Worm (Caenorhabditis elegans) whole organism, late embryonic: ENCODE results near the gene C02B8.3.
A peak's percentile ranks its signal among the peaks of the same experiment; 100 is the strongest.
"Not testable (repeated sequence)": the region's sequence is repeated elsewhere in the genome, so short reads cannot be mapped to it uniquely, and the experiment has no call there.

Source experiments
- C08G9.2 ChIP-seq: sonication (generic microtip); optimal IDR thresholded peaks from 2 replicates; lab custom pipeline; 2016; ENCODE audit warnings: mild to moderate bottlenecking, missing genetic modification characterization, moderate library complexity, missing compliant biosample characterization
- K02D7.2 ChIP-seq: sonication (generic microtip); optimal IDR thresholded peaks from 2 replicates; lab custom pipeline; 2017; ENCODE audit warnings: mild to moderate bottlenecking, missing genetic modification characterization, missing compliant biosample characterization
- K09A11.1 ChIP-seq: sonication (generic microtip); optimal IDR thresholded peaks from 2 replicates; lab custom pipeline; 2017; ENCODE audit warnings: antibody characterized with exemption, mild to moderate bottlenecking, missing genetic modification characterization, missing compliant biosample characterization; ENCODE audit not compliant: insufficient read depth
- T23F11.4 ChIP-seq: fragments of 200-800 bp; sonication (Bioruptor generic); optimal IDR thresholded peaks from 2 replicates; lab custom pipeline; 2018; ENCODE audit warnings: mild to moderate bottlenecking, missing genetic modification characterization, missing compliant biosample characterization
- ahr-1 ChIP-seq: sonication (generic microtip); optimal IDR thresholded peaks from 2 replicates; lab custom pipeline; 2016; ENCODE audit warnings: missing genetic modification characterization, missing compliant biosample characterization
- ceh-14 ChIP-seq: sonication (generic microtip); optimal IDR thresholded peaks from 2 replicates; lab custom pipeline; 2016; ENCODE audit warnings: missing genotype, missing genetic modification characterization, missing compliant biosample characterization
- ceh-18 ChIP-seq: sonication (generic microtip); optimal IDR thresholded peaks from 2 replicates; lab custom pipeline; 2016; ENCODE audit warnings: missing genetic modification characterization, missing compliant biosample characterization
- ceh-19 ChIP-seq: fragments of 200-800 bp; sonication (Bioruptor generic); optimal IDR thresholded peaks from 2 replicates; lab custom pipeline; 2018; ENCODE audit warnings: mild to moderate bottlenecking, missing genetic modification characterization, missing compliant biosample characterization
- ceh-22 ChIP-seq: sonication (generic microtip); optimal IDR thresholded peaks from 2 replicates; lab custom pipeline; 2017; ENCODE audit warnings: missing biosample characterization, missing genetic modification characterization
- ceh-24 ChIP-seq: sonication (generic microtip); optimal IDR thresholded peaks from 2 replicates; lab custom pipeline; 2016; ENCODE audit warnings: mild to moderate bottlenecking, missing genetic modification characterization, missing compliant biosample characterization
- ceh-31 ChIP-seq: sonication (generic microtip); optimal IDR thresholded peaks from 2 replicates; lab custom pipeline; 2016; ENCODE audit warnings: missing genetic modification characterization, missing compliant biosample characterization
- ceh-34 ChIP-seq: sonication (generic microtip); optimal IDR thresholded peaks from 2 replicates; lab custom pipeline; 2016; ENCODE audit warnings: mild to moderate bottlenecking, missing genetic modification characterization, missing compliant biosample characterization
- ceh-45 ChIP-seq: fragments of 200-800 bp; sonication (Bioruptor generic); IDR thresholded peaks from 2 replicates; pipeline ENCODE4 v1.3.6; 2022; ENCODE audit warnings: missing genetic modification reagents, missing genetic modification characterization, missing compliant biosample characterization
- ceh-6 ChIP-seq: fragments of 200-800 bp; sonication (Bioruptor generic); optimal IDR thresholded peaks from 2 replicates; lab custom pipeline; 2018; ENCODE audit warnings: mild to moderate bottlenecking, missing genetic modification characterization, missing compliant biosample characterization
- ceh-9 ChIP-seq: sonication (generic microtip); optimal IDR thresholded peaks from 2 replicates; lab custom pipeline; 2016; ENCODE audit warnings: mild to moderate bottlenecking, missing genetic modification characterization, inconsistent platforms, missing compliant biosample characterization
- che-1 ChIP-seq: sonication (generic microtip); optimal IDR thresholded peaks from 2 replicates; lab custom pipeline; 2016; ENCODE audit warnings: mild to moderate bottlenecking, missing genetic modification characterization, missing compliant biosample characterization
- dve-1 ChIP-seq: sonication (generic microtip); optimal IDR thresholded peaks from 2 replicates; lab custom pipeline; 2017; ENCODE audit warnings: antibody characterized with exemption, mild to moderate bottlenecking, missing genetic modification characterization, missing compliant biosample characterization
- elt-2 ChIP-seq: sonication (generic microtip); optimal IDR thresholded peaks from 2 replicates; lab custom pipeline; 2016; ENCODE audit warnings: missing genetic modification reagents, missing genetic modification characterization, missing compliant biosample characterization
- ets-4 ChIP-seq: sonication (generic microtip); optimal IDR thresholded peaks from 2 replicates; lab custom pipeline; 2016; ENCODE audit warnings: missing genetic modification characterization, missing compliant biosample characterization
- fax-1 ChIP-seq: sonication (generic microtip); optimal IDR thresholded peaks from 2 replicates; lab custom pipeline; 2016; ENCODE audit warnings: missing genotype, missing genetic modification characterization, missing compliant biosample characterization
- fkh-6 ChIP-seq: sonication (generic microtip); optimal IDR thresholded peaks from 2 replicates; lab custom pipeline; 2016; ENCODE audit warnings: missing genetic modification characterization, missing compliant biosample characterization
- hlh-15 ChIP-seq: sonication (generic microtip); optimal IDR thresholded peaks from 2 replicates; lab custom pipeline; 2016; ENCODE audit warnings: missing genetic modification characterization, missing compliant biosample characterization
- hlh-30 ChIP-seq: sonication (generic microtip); optimal IDR thresholded peaks from 2 replicates; lab custom pipeline; 2017; ENCODE audit warnings: antibody characterized with exemption, missing genetic modification characterization, missing compliant biosample characterization; ENCODE audit not compliant: insufficient read depth
- hlh-6 ChIP-seq: sonication (generic microtip); optimal IDR thresholded peaks from 2 replicates; lab custom pipeline; 2016; ENCODE audit warnings: missing genotype, missing genetic modification characterization, missing compliant biosample characterization
- lim-6 ChIP-seq: sonication (generic microtip); optimal IDR thresholded peaks from 2 replicates; lab custom pipeline; 2016; ENCODE audit warnings: missing genetic modification characterization, missing compliant biosample characterization
- madf-2 ChIP-seq: sonication (generic microtip); optimal IDR thresholded peaks from 2 replicates; lab custom pipeline; 2017; ENCODE audit warnings: missing genetic modification characterization, missing compliant biosample characterization
- mec-3 ChIP-seq: sonication (generic microtip); optimal IDR thresholded peaks from 2 replicates; lab custom pipeline; 2016; ENCODE audit warnings: borderline replicate concordance, missing genetic modification characterization, missing compliant biosample characterization
- nfya-1 ChIP-seq: sonication (generic microtip); optimal IDR thresholded peaks from 2 replicates; lab custom pipeline; 2017; ENCODE audit warnings: missing genetic modification characterization, mild to moderate bottlenecking, missing compliant biosample characterization, antibody characterized with exemption, moderate library complexity
- nhr-11 ChIP-seq: fragments of 150-350 bp; optimal IDR thresholded peaks from 2 replicates; lab custom pipeline; 2014; ENCODE audit warnings: missing biosample characterization, missing genetic modification characterization
- nhr-232 ChIP-seq: sonication (generic microtip); optimal IDR thresholded peaks from 2 replicates; lab custom pipeline; 2016; ENCODE audit warnings: missing genetic modification characterization, missing compliant biosample characterization
- npax-4 ChIP-seq: sonication (generic microtip); optimal IDR thresholded peaks from 2 replicates; lab custom pipeline; 2016; ENCODE audit warnings: missing genetic modification characterization, missing compliant biosample characterization
- odd-2 ChIP-seq: sonication (generic microtip); optimal IDR thresholded peaks from 2 replicates; lab custom pipeline; 2017; ENCODE audit warnings: antibody characterized with exemption, mild to moderate bottlenecking, missing genetic modification characterization, missing compliant biosample characterization
- pag-3 ChIP-seq: sonication (generic microtip); optimal IDR thresholded peaks from 2 replicates; lab custom pipeline; 2016; ENCODE audit warnings: missing compliant biosample characterization, missing genetic modification characterization, borderline replicate concordance
- pat-9 ChIP-seq: fragments of 200-800 bp; sonication (Bioruptor generic); optimal IDR thresholded peaks from 2 replicates; lab custom pipeline; 2018; ENCODE audit warnings: mild to moderate bottlenecking, missing genetic modification characterization, moderate library complexity, missing compliant biosample characterization
- pax-1 ChIP-seq: fragments of 150-350 bp; optimal IDR thresholded peaks from 2 replicates; lab custom pipeline; 2014; ENCODE audit warnings: missing biosample characterization, missing genetic modification characterization
- pqm-1 ChIP-seq: sonication (generic microtip); optimal IDR thresholded peaks from 2 replicates; lab custom pipeline; 2016; ENCODE audit warnings: missing genetic modification characterization, missing compliant biosample characterization
- sdc-2 ChIP-seq: sonication (generic microtip); optimal IDR thresholded peaks from 2 replicates; lab custom pipeline; 2016; ENCODE audit warnings: missing genotype, missing genetic modification characterization, missing compliant biosample characterization
- sox-2 ChIP-seq: fragments of 200-800 bp; sonication (Bioruptor generic); IDR thresholded peaks from 2 replicates; pipeline ENCODE4 v1.3.6; 2022; ENCODE audit warnings: missing genetic modification reagents, missing genetic modification characterization, missing compliant biosample characterization
- tbx-2 ChIP-seq: sonication (generic microtip); optimal IDR thresholded peaks from 2 replicates; lab custom pipeline; 2016; ENCODE audit warnings: missing genetic modification characterization, missing compliant biosample characterization
- tbx-7 ChIP-seq: sonication (generic microtip); optimal IDR thresholded peaks from 2 replicates; lab custom pipeline; 2016; ENCODE audit warnings: missing genotype, missing genetic modification characterization, missing compliant biosample characterization
- unc-3 ChIP-seq, 2 experiments: fragments of 200-800 bp in 1 of 2; sonication (Bioruptor generic) in 1 of 2; sonication (generic microtip) in 1 of 2; conservative IDR thresholded peaks in 1 of 2; optimal IDR thresholded peaks in 1 of 2; 2 replicates each; pipeline versions ENCODE4 v1.3.6 to Lab custom; 2016 to 2022; ENCODE audit warnings: missing compliant biosample characterization in 2 of 2, missing genetic modification characterization in 2 of 2, missing genetic modification reagents in 1 of 2
- unc-86 ChIP-seq: sonication (generic microtip); optimal IDR thresholded peaks from 2 replicates; lab custom pipeline; 2016; ENCODE audit warnings: missing genetic modification characterization, missing compliant biosample characterization
- zip-5 ChIP-seq: sonication (generic microtip); optimal IDR thresholded peaks from 2 replicates; lab custom pipeline; 2016; ENCODE audit warnings: missing genetic modification characterization, missing compliant biosample characterization
- ztf-16 ChIP-seq: sonication (generic microtip); optimal IDR thresholded peaks from 2 replicates; lab custom pipeline; 2017; ENCODE audit warnings: missing genetic modification characterization, missing compliant biosample characterization

The C02B8.3 gene

ce11 chrX:8150621-8151020 is 11.4 kb downstream of the C02B8.3 start, which contains the start of gene F22F1.2:
F22F1.2 (minus strand) TSS chrX:8150721.
- no peak for TF ChIP-seq hlh-6 (tag; lab: Kevin White, UChicago)
- TF ChIP-seq ets-4: no peak
- TF ChIP-seq fax-1 (tag; lab: Kevin White, UChicago): no peak
- no peak for TF ChIP-seq ahr-1 (tag; lab: Kevin White, UChicago)
- no peak for TF ChIP-seq C08G9.2
- no peak for TF ChIP-seq hlh-30 (tag; lab: Kevin White, UChicago)
- no peak for TF ChIP-seq K02D7.2
- no peak for TF ChIP-seq ceh-6
- TF ChIP-seq K09A11.1 (tag; lab: Kevin White, UChicago): no peak
- no peak for TF ChIP-seq ceh-34 (tag; lab: Kevin White, UChicago)
- TF ChIP-seq mec-3 (tag; lab: Kevin White, UChicago): no peak
- no peak for TF ChIP-seq ceh-31 (tag; lab: Kevin White, UChicago)
- TF ChIP-seq pag-3: no peak
- no peak for TF ChIP-seq hlh-15
- TF ChIP-seq sdc-2 (tag; lab: Kevin White, UChicago): no peak
- TF ChIP-seq pax-1 (tag; lab: Kevin White, UChicago): no peak
- no peak for TF ChIP-seq nhr-11
- no peak for TF ChIP-seq pqm-1 (tag; lab: Kevin White, UChicago)

ce11 chrX:8151409-8151808 is 12.2 kb downstream of the C02B8.3 start:
- TF ChIP-seq ceh-24 (tag; lab: Kevin White, UChicago): no peak
- TF ChIP-seq K02D7.2: no peak
- TF ChIP-seq ahr-1 (tag; lab: Kevin White, UChicago): no peak
- TF ChIP-seq pax-1 (tag; lab: Kevin White, UChicago): no peak
- no peak for TF ChIP-seq odd-2
- TF ChIP-seq fkh-6 (tag; lab: Kevin White, UChicago): no peak
- no peak for TF ChIP-seq pat-9 (tag; lab: Kevin White, UChicago)
- TF ChIP-seq tbx-2 (tag; lab: Kevin White, UChicago): no peak
- no peak for TF ChIP-seq T23F11.4
- no peak for TF ChIP-seq nhr-232 (tag; lab: Kevin White, UChicago)
- no peak for TF ChIP-seq ceh-14
- no peak for TF ChIP-seq pqm-1 (tag; lab: Kevin White, UChicago)

ce11 chrX:8155447-8155877 is 16.2 kb downstream of the C02B8.3 start:
- TF ChIP-seq nfya-1 (peak; percentile 20), dve-1 (tag; lab: Kevin White, UChicago) (peak; percentile 13), ceh-18 (tag; lab: Kevin White, UChicago) (peak; percentile 7), hlh-30 (tag; lab: Kevin White, UChicago) (peak; percentile 79), unc-86 (tag; lab: Kevin White, UChicago) (peak; percentile 8), ceh-45 (GFP tag; lab: Robert Waterston, UW) (0 out of 2 replicates have a peak, but pooled peaks have one; percentile 29), unc-3 (GFP tag; conservative IDR thresholded peaks at IDR 0.05; lab: Robert Waterston, UW) (peak; percentile 54), K09A11.1 (tag; lab: Kevin White, UChicago) (peak; percentile 2)
- not testable (repeated sequence) for TF ChIP-seq unc-3 (tag; optimal IDR thresholded peaks at IDR 0.05; lab: Kevin White, UChicago)
- TF ChIP-seq, all 69 proteins: peak for 8; not testable (repeated sequence) for 61

ce11 chrX:8155969-8156368 is 16.7 kb downstream of the C02B8.3 start:
- TF ChIP-seq nhr-11 (no peak), ets-4 (peak; percentile 21), che-1 (tag; lab: Kevin White, UChicago) (peak; percentile 87), ceh-22 (tag; lab: Kevin White, UChicago) (no peak), ceh-9 (tag; lab: Kevin White, UChicago) (peak; percentile 76), pat-9 (tag; lab: Kevin White, UChicago) (peak; percentile 71), ztf-16 (tag; lab: Kevin White, UChicago) (peak; percentile 12), nfya-1 (peak; percentile 7), ahr-1 (tag; lab: Kevin White, UChicago) (peak; percentile 7), nhr-232 (tag; lab: Kevin White, UChicago) (peak; percentile 69), ceh-24 (tag; lab: Kevin White, UChicago) (peak; percentile 75), tbx-7 (no peak), ceh-19 (GFP tag; lab: Kevin White, UChicago) (peak; percentile 88), lim-6 (tag; lab: Kevin White, UChicago) (peak; percentile 30), elt-2 (peak; percentile 92), sdc-2 (tag; lab: Kevin White, UChicago) (peak; percentile 71), hlh-15 (no peak), sox-2 (peak; percentile 91), unc-86 (tag; lab: Kevin White, UChicago) (peak; percentile 15), ceh-14 (peak; percentile 70), odd-2 (peak; percentile 61), K02D7.2 (peak; percentile 73), zip-5 (tag; lab: Kevin White, UChicago) (no peak), madf-2 (tag; lab: Kevin White, UChicago) (peak; percentile 70), npax-4 (tag; lab: Kevin White, UChicago) (no peak)
